Worm (Caenorhabditis elegans) whole organism, dauer: ENCODE measurements around the gene rab-1.

Source experiments
- unc-62 ChIP-seq: sonication (generic microtip); optimal IDR thresholded peaks from 2 replicates; lab custom pipeline; 2017; ENCODE audit warnings: missing biosample characterization, missing genetic modification reagents, missing genetic modification characterization

Gene rab-1

DNA sequence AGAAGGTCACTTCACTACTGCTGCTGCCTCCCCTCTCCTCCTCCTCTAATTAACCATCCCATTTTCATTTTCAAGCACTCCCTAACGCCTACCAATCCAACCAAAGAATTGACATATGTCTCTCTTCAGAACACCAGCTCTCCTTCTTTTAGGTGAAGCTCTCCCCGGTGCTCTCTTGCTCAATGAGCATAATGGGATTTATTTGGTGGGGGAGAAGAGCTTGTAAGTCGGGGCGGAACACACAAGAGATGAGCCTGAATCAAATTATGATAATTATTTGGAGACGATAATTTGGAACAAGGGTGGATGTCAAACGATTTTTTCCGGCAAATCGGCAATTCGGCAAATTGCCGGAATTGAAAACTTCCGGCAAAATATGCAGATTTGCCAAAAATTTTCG is 11.0 kb downstream of the rab-1 start:
- TF ChIP-seq unc-62 = no peak

DNA sequence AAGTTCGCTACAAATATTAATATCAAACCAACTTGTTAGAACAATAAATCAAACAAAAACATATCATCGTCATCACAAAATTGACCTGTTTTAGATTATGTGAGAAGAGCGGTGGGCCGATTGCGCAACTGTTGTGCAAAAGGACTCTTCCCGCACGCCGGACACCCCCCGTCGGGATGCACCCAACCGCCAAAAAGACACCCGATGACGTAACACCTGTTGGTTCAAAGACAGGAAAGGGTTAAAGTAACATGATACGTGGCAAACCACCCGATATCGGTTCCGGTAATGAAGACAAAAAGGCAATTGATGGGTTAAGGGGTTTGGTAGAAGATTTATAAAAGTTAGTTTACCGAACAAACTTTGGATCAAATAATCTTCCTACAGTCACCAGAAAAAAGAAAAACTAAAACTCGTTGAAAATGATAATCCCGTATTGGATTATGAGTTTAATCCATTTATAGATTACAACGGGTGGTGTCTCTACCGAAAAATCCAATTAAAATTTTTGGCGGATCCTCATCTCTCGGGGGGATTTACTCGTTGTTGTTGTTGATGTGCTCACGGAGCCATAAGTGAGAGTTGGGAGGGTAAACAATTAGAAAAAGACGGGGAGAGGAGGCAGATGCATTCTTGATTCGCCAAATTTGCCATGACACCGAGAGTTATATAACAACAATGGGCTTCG is 19.6 kb downstream of the rab-1 start:
- TF ChIP-seq unc-62 = no peak

DNA sequence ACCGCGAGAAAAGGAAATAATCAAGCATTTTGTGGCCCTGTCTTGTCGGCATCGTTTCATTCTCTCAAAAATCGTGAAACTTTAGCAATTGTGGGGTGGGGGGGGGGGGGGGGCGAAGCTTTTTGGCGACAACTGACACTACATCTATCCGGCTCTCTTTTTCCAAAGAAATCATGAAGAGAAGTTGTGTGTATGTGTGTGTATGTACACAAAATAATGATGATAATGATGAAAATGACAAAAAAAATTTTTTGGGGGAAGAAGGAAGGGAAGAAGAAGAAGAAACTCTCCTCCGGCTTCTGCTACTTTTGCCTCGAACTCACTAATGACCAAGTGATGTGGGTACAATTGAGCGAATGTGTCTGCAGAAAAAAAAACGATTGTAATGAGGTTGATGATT is 20.8 kb downstream of the rab-1 start:
- TF ChIP-seq unc-62 = no peak

DNA sequence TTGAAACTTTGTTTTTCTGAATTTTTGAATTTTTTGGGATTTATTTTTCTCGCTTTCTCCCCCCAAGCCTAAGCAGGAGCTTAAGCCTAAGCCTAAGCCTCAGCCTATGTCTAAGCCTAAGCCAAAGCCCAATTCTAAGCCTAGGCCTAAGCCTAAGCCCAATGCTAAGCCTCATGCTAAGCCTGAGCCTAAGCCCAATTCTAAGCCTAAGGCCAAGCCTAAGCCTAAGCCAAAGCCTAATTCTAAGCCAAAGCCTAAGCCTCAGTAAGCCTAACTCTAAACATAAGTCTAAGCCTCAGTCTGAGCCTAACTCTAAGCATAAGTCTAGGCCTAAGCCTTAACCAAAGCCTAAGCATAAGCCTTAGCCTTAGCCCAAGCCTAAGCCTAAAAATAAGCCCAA is 21.4 kb downstream of the rab-1 start:
- no peak for TF ChIP-seq unc-62

DNA sequence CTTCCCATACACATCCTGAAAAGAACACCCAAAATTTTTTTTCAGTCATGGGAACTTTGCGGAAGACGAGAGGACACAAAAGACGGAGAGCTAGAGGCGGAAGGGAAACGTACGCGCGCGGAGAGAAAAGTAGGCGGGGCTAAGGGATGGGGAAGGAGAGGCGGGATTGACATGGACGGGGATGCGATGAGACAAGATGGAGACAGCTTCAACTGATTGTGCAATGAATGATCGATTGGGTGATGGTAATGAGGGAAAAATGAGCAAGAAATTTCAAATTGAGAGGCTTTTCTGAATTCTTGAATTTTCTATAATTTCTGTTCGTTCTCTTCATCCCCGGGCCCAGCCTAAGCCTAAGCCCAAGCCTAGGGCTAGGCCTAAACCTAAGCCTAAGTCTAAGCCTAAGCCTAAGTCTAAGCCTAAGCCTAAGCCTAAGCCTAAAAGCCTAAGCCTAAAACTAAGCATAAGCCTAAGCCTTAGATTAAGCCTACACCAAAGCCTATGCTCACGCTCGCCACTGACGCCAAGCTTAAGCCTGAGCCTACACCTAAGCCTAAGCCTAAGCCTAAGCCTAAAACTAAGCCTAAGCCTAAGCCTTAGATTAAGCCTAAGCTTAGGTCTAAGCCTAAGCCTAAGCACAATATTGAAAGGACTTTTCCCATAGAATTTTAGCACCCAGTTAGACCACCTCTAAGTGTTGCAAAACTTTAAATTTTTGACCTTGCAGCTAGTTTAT is 27.3 kb downstream of the rab-1 start:
- TF ChIP-seq unc-62 = no peak

DNA sequence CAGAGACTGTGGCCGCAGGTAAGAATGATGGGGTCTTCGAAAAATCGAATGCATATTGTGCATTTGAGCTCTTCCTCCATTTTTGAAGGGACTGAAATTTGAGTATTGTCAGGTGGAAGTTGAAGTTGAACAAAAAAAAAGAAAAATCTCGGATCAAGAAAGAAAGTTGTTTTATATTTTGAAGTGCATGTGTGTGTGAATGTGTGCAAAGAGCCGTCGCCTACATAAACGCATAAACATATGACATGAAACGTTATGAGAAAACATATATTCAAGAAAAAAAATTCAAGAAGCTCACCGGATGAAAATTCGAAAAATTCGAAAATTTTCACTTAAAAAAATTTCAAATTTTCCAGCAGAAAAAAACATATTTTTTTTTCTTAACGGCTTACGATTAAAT is 28.4 kb downstream of the rab-1 start, which contains the start of gene madd-2:
madd-2 (minus strand) TSS at position 101 of the 400 bp plus-strand sequence.
- TF ChIP-seq unc-62 = no peak

DNA sequence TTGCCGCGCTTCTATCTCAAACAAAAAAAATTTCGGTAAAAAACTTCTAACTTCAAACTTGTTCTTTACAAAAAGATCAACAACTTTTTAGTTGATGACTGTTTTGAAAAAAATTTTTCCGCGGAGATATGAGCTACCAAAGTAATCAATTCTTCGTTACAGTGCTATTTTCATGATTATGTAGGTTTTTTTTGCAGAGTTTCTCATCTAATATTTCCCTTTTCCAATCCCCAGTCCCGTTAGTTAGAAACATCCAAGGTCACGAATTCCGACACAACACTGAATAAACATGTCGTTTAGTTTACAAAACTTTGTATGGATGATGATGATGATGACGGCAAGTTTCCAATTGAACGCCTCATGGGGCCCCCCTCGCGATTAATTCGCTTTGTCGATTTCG is 31.2 kb downstream of the rab-1 start:
- no peak for TF ChIP-seq unc-62

DNA sequence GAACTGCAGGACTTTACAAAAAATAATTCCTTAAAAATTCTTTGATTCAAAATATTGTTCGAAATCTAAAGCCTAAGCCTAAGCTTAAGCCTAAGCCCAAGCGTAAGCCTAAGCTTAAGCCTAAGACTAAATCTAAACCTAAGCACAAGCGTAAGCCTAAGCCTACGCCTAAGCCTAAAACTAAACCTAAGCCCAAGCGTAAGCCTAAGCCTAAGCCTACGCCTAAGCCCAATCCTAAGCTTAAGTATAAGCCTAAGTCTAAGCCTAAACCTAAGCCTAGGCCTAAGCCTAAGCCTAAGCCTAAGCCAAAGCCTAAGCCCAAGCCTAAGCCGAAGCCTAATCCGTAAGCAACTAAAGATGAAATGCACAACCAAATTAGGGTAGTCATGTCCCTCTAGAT is 33.2 kb downstream of the rab-1 start:
- TF ChIP-seq unc-62 = no peak

DNA sequence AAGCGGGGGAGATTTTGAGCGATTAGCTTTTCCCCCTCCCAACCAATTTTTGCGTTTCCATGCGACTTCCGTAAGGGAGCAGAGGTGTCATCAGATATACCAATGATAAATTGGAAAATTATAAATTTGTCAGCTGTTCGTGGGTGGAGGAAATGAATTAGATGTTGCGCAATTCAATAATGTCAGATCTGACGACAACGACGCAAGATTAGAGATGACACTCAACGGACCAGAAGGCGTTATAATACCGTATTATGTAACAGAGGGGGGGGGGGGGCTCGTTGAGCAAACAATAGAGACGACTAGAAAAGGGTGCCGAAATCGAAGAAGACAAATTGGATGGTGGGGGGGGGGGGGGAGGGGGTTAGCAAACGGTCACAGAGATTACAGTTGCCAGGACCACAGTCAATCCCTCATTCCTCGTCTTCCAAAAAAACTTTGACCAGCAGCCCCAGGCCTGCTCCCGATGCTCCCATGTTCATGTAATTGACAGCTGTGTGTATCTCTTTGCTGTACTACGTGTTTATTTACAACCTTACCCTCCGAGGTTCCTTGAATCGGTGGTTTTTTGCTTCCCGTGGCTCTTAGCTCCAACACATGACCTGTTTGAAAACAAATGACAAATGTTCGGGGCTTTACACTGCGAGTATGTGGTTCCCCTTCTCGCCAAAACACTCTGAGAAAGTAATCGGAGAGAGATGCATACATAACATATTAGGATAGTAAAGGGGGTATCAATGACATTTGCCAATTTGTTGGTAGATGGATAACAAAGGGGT is 34.7 kb downstream of the rab-1 start:
- no peak for TF ChIP-seq unc-62

DNA sequence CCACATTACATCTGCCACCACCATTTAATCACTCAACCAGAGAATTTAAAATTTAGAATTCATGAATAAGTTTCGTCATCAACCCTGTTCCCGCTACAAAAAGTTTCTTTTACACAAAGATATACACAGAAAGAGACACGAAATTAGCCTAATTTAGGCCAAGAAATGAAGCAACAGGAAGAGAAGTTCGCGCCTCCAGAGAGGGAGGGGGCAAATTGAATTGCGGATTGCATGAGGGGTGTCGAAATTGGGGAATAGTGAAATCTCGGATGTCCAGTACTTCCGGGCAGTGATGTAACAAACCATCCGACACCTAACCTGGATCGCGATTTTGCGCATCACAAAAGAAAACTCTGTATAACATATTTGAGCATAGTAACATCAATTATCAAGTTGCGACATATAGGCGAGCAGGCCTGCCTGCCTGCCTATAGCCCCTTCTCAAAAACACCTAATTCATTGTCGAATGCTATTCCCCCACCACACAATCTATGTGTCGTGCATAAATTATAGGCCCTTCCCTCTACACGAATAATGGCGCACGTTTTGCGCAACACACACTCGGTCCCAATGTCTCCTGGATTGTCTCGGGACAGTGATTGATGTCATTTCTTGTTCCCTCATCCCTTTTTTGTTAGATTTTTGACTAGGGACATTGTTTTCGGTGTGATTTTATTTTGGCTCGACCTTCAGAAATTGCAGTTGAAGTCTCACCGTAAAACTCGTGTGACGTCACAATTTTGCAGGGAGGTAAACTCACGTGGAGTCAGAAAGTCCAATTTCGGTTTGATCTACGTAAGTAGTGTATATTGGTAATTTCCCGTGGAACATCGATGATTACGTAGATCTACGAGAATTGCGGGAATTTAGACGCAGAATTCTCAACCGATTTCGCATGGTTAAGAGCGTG is 35.8 kb downstream of the rab-1 start:
- no peak for TF ChIP-seq unc-62

DNA sequence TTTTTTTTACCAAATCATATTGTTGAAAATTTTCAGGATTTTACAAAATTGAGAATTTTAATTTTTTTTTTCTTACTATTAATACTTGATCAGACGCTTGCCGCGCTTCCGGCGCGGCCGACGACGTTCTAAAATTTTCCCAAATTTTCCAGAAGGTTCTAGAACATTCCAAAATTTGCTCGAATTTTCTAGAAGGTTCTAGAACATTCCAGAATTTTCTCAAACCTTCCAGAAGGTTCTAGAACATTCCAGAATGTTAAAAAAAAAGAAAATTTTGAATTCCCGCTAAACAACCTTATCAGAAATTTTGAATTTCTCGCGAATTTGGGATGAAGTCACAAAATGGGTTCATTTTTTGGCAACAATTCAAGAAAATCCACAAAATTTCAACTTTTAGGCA is 37.5 kb downstream of the rab-1 start:
- TF ChIP-seq unc-62 = no peak

DNA sequence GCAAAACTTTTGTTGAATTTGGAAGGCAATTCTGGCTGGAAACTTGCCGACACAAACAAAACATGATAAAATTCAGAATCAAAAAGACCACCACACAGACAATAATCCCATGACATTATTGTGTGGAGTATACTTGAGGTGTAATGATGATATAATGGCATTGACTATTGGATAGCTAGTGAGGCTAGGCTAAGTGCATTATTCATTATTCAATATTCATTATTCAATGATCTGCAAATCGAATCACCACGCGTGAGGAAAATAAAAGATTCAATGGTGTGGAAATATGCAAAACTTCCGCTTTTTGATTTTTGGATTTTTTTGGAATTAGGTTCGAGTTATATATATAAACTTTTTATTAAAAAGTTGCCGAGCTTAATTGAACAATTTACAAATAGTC is 40.2 kb downstream of the rab-1 start:
- no peak for TF ChIP-seq unc-62

DNA sequence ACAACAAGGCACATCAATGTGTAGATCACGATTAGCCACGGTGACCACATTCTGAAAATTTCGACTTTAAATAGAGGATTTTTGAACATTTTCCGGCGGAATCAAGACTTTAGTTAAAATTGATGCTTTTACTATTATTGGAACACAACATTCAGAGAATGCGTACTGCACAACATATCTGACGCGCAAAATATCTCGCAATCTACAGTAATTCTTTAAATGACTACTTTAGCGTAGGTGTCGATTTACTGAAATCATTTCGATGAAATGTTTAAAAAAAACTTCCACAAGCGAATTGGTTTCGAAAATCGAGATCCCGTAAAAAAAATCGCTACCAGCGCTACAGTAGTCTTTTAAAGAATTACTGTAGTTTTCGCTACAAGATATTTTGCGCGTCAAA is 43.3 kb downstream of the rab-1 start, which contains the start of gene Y50D4A.10:
Y50D4A.10 (minus strand) TSS at position 57 of the 400 bp plus-strand sequence.
- no peak for TF ChIP-seq unc-62
